Worm (Caenorhabditis elegans) whole organism, L2 larva: ENCODE results near the gene nep-4.

Experiments used
- ZK546.5 ChIP-seq: sonication (generic microtip); optimal IDR thresholded peaks from 2 replicates; lab custom pipeline; 2017; ENCODE audit warnings: missing biosample characterization, missing genetic modification characterization
- alr-1 ChIP-seq: fragments of 150-350 bp; optimal IDR thresholded peaks from 2 replicates; lab custom pipeline; 2014; ENCODE audit warnings: missing biosample characterization, missing genetic modification characterization
- ceh-82 ChIP-seq: fragments of 150-350 bp; optimal IDR thresholded peaks from 2 replicates; lab custom pipeline; 2014; ENCODE audit warnings: missing biosample characterization, missing genetic modification characterization
- elt-3 ChIP-seq: sonication (generic microtip); optimal IDR thresholded peaks from 2 replicates; lab custom pipeline; 2017; ENCODE audit warnings: missing biosample characterization, missing genetic modification characterization
- lin-13 ChIP-seq: fragments of 150-350 bp; optimal IDR thresholded peaks from 2 replicates; lab custom pipeline; 2014; ENCODE audit warnings: missing biosample characterization, missing genetic modification reagents, missing genetic modification characterization
- mdl-1 ChIP-seq, 2 experiments: fragments of 150-350 bp in 1 of 2; sonication (generic microtip) in 1 of 2; optimal IDR thresholded peaks; 2 replicates each; lab custom pipeline; 2017; ENCODE audit warnings: missing biosample characterization in 2 of 2, missing genetic modification characterization in 2 of 2
- nhr-11 ChIP-seq: fragments of 150-350 bp; optimal IDR thresholded peaks from 2 replicates; lab custom pipeline; 2014; ENCODE audit warnings: missing biosample characterization, missing genetic modification characterization
- nhr-12 ChIP-seq: fragments of 150-350 bp; optimal IDR thresholded peaks from 2 replicates; lab custom pipeline; 2014; ENCODE audit warnings: missing biosample characterization, missing genetic modification characterization
- nhr-25 ChIP-seq: fragments of 150-350 bp; sonication (generic microtip); optimal IDR thresholded peaks from 3 replicates; lab custom pipeline; 2014; ENCODE audit warnings: missing biosample characterization, missing genetic modification characterization
- skn-1 ChIP-seq: sonication (generic microtip); optimal IDR thresholded peaks from 2 replicates; lab custom pipeline; 2017; ENCODE audit warnings: missing biosample characterization, missing genetic modification characterization
- snpc-4 ChIP-seq: fragments of 150-350 bp; optimal IDR thresholded peaks from 2 replicates; lab custom pipeline; 2014; ENCODE audit warnings: missing biosample characterization, missing genetic modification characterization
- ztf-11 ChIP-seq: sonication (generic microtip); optimal IDR thresholded peaks from 2 replicates; lab custom pipeline; 2017; ENCODE audit warnings: missing biosample characterization, missing genetic modification characterization
- ztf-4 ChIP-seq: fragments of 150-350 bp; optimal IDR thresholded peaks from 2 replicates; lab custom pipeline; 2014; ENCODE audit warnings: missing biosample characterization, missing genetic modification characterization

- TF ChIP-seq alr-1 (tag; lab: Kevin White, UChicago), result no peak
- TF ChIP-seq nhr-12 (tag; lab: Kevin White, UChicago), result no peak
- TF ChIP-seq mdl-1 (tag; optimal IDR thresholded peaks at IDR 0.05; lab: Kevin White, UChicago), result no peak
- TF ChIP-seq ztf-4, result no peak
- TF ChIP-seq snpc-4 (tag; lab: Kevin White, UChicago), result no peak
- no peak for TF ChIP-seq lin-13 (GFP tag; lab: Kevin White, UChicago)
- no peak for TF ChIP-seq skn-1 (tag; lab: Kevin White, UChicago)
- no peak for TF ChIP-seq nhr-25 (tag; lab: Kevin White, UChicago)
- TF ChIP-seq ztf-11 (tag; lab: Kevin White, UChicago), result no peak
- no peak for TF ChIP-seq ZK546.5 (tag; lab: Kevin White, UChicago)
- TF ChIP-seq ceh-82 (tag; lab: Kevin White, UChicago), result no peak
- no peak for TF ChIP-seq elt-3 (tag; lab: Kevin White, UChicago)
- no peak for TF ChIP-seq nhr-11
Observed at ce11 chrX:6865839-6866238, 2.6 kb upstream of the nep-4 start, which contains the start of gene odr-10.
